Fruit fly (Drosophila melanogaster) whole organism, embryonic: ENCODE data around the gene brat.

Source experiments
- CG12104 ChIP-seq: fragments of 200-800 bp; sonication (Bioruptor generic); optimal IDR thresholded peaks from 3 replicates; lab custom pipeline; 2016; ENCODE audit warnings: missing biosample characterization, missing genetic modification characterization
- CG14014 ChIP-seq: fragments of 200-800 bp; sonication (Bioruptor generic); IDR thresholded peaks from 2 replicates; pipeline ENCODE4 v1.3.6; 2022; ENCODE audit warnings: missing biosample characterization, missing genetic modification characterization
- CG15479 ChIP-seq: fragments of 200-800 bp; sonication (Bioruptor generic); optimal IDR thresholded peaks from 3 replicates; lab custom pipeline; 2019; ENCODE audit warnings: missing biosample characterization, mild to moderate bottlenecking, missing genetic modification characterization, moderate library complexity
- CG15601 ChIP-seq: fragments of 200-800 bp; sonication (Bioruptor generic); optimal IDR thresholded peaks from 3 replicates; lab custom pipeline; 2019; ENCODE audit warnings: missing biosample characterization, mild to moderate bottlenecking, missing genetic modification characterization, moderate library complexity
- CG34376 ChIP-seq: fragments of 200-800 bp; sonication (Bioruptor generic); optimal IDR thresholded peaks from 2 replicates; lab custom pipeline; 2018; ENCODE audit warnings: missing biosample characterization, mild to moderate bottlenecking, missing genetic modification characterization
- CG34422 ChIP-seq: fragments of 200-800 bp; sonication (Bioruptor generic); IDR thresholded peaks from 3 replicates; pipeline ENCODE4 v1.3.6; 2022; ENCODE audit warnings: missing biosample characterization, missing genetic modification characterization
- CG4404 ChIP-seq: fragments of 200-800 bp; sonication (Bioruptor generic); IDR thresholded peaks from 2 replicates; pipeline ENCODE4 v1.3.6; 2022; ENCODE audit warnings: missing biosample characterization, missing genetic modification characterization
- CG4820 ChIP-seq: fragments of 200-800 bp; sonication (Bioruptor generic); optimal IDR thresholded peaks from 3 replicates; lab custom pipeline; 2016; ENCODE audit warnings: missing biosample characterization, missing genetic modification characterization
- CG6813 ChIP-seq: fragments of 200-800 bp; sonication (Bioruptor generic); optimal IDR thresholded peaks from 2 replicates; lab custom pipeline; 2017; ENCODE audit warnings: missing biosample characterization, missing genetic modification characterization, mild to moderate bottlenecking, moderate library complexity, missing genetic modification reagents
- CG7786 ChIP-seq: fragments of 200-800 bp; sonication (Bioruptor generic); optimal IDR thresholded peaks from 2 replicates; lab custom pipeline; 2016; ENCODE audit warnings: missing biosample characterization, missing genetic modification characterization
- E2f1 ChIP-seq: fragments of 200-800 bp; sonication (Bioruptor generic); IDR thresholded peaks from 2 replicates; pipeline ENCODE4 v1.3.6; 2022; ENCODE audit warnings: missing biosample characterization, missing genetic modification characterization
- GATAe ChIP-seq: fragments of 200-800 bp; sonication (Bioruptor generic); conservative IDR thresholded peaks from 2 replicates; pipeline ENCODE4 v1.3.6; 2022; ENCODE audit warnings: missing biosample characterization, missing genetic modification characterization
- Lim3 ChIP-seq: fragments of 200-800 bp; sonication (Bioruptor generic); IDR thresholded peaks from 2 replicates; pipeline ENCODE4 v1.3.6; 2022; ENCODE audit warnings: missing biosample characterization, missing genetic modification characterization
- Med ChIP-seq: fragments of 200-800 bp; sonication (Bioruptor generic); peaks from one replicate; lab custom pipeline; 2016; ENCODE audit warnings: missing biosample characterization, missing genetic modification characterization, mild to moderate bottlenecking, inconsistent platforms, moderate library complexity
- Nf-YC ChIP-seq: fragments of 200-800 bp; optimal IDR thresholded peaks from 3 replicates; lab custom pipeline; 2019; ENCODE audit warnings: missing biosample characterization, mild to moderate bottlenecking, missing genetic modification characterization, moderate library complexity
- Rfx ChIP-seq: fragments of 200-800 bp; sonication (Bioruptor generic); IDR thresholded peaks from 2 replicates; pipeline ENCODE4 v1.3.6; 2022; ENCODE audit warnings: missing biosample characterization, missing genetic modification characterization
- Six4 ChIP-seq: fragments of 200-800 bp; sonication (Bioruptor generic); optimal IDR thresholded peaks from 2 replicates; lab custom pipeline; 2016; ENCODE audit warnings: missing biosample characterization, missing genetic modification characterization
- ash1 ChIP-seq: fragments of 200-800 bp; sonication (Bioruptor generic); optimal IDR thresholded peaks from 2 replicates; lab custom pipeline; 2018; ENCODE audit warnings: missing biosample characterization, mild to moderate bottlenecking, missing genetic modification characterization
- caup ChIP-seq: fragments of 200-800 bp; sonication (Bioruptor generic); optimal IDR thresholded peaks from 3 replicates; lab custom pipeline; 2017; ENCODE audit warnings: missing biosample characterization, mild to moderate bottlenecking, missing genetic modification characterization, moderate library complexity; ENCODE audit not compliant: severe bottlenecking
- dmrt99B ChIP-seq: fragments of 200-800 bp; sonication (Bioruptor generic); optimal IDR thresholded peaks from 2 replicates; lab custom pipeline; 2018; ENCODE audit warnings: missing biosample characterization, mild to moderate bottlenecking, missing genetic modification characterization, moderate library complexity
- exex ChIP-seq: fragments of 200-800 bp; sonication (Bioruptor generic); optimal IDR thresholded peaks from 4 replicates; lab custom pipeline; 2018; ENCODE audit warnings: missing biosample characterization, mild to moderate bottlenecking, missing genetic modification characterization, moderate library complexity
- fru ChIP-seq: fragments of >200 bp; optimal IDR thresholded peaks from 2 replicates; lab custom pipeline; 2017
- grn ChIP-seq: fragments of 200-800 bp; sonication (Bioruptor generic); optimal IDR thresholded peaks from 3 replicates; lab custom pipeline; 2017; ENCODE audit warnings: missing biosample characterization, missing genetic modification characterization
- hb ChIP-seq: fragments of 200-800 bp; sonication (Bioruptor generic); IDR thresholded peaks from 3 replicates; pipeline ENCODE4 v1.3.6; 2022; ENCODE audit warnings: missing biosample characterization, missing genetic modification characterization; ENCODE audit not compliant: partially characterized antibody
- hkb ChIP-seq, 2 experiments: fragments of 200-800 bp in 1 of 2; fragments of >200 bp in 1 of 2; sonication (Bioruptor generic) in 1 of 2; IDR thresholded peaks in 1 of 2; optimal IDR thresholded peaks in 1 of 2; 2 replicates each; pipeline versions ENCODE4 v1.3.6 to Lab custom; 2017 to 2022; ENCODE audit warnings: missing biosample characterization in 1 of 2, missing genetic modification characterization in 1 of 2
- lab ChIP-seq: fragments of 200-800 bp; sonication (Bioruptor generic); optimal IDR thresholded peaks from 3 replicates; lab custom pipeline; 2017; ENCODE audit warnings: missing biosample characterization, missing genetic modification characterization, mild to moderate bottlenecking, moderate library complexity, missing genetic modification reagents
- mirr ChIP-seq: fragments of 200-800 bp; sonication (Bioruptor generic); optimal IDR thresholded peaks from 3 replicates; lab custom pipeline; 2018; ENCODE audit warnings: missing biosample characterization, mild to moderate bottlenecking, missing genetic modification characterization
- odd ChIP-seq: fragments of 200-800 bp; sonication (Bioruptor generic); optimal IDR thresholded peaks from 2 replicates; lab custom pipeline; 2017; ENCODE audit warnings: missing biosample characterization, mild to moderate bottlenecking, missing genetic modification characterization
- p53 ChIP-seq: fragments of 200-800 bp; sonication (Bioruptor generic); optimal IDR thresholded peaks from 2 replicates; lab custom pipeline; 2016; ENCODE audit warnings: missing biosample characterization, missing genetic modification characterization
- pfk ChIP-seq: fragments of 200-800 bp; sonication (Bioruptor generic); optimal IDR thresholded peaks from 2 replicates; lab custom pipeline; 2018; ENCODE audit warnings: missing biosample characterization, mild to moderate bottlenecking, missing genetic modification characterization, moderate library complexity
- pita ChIP-seq: fragments of 200-800 bp; sonication (Bioruptor generic); optimal IDR thresholded peaks from 2 replicates; lab custom pipeline; 2017; ENCODE audit warnings: missing biosample characterization, mild to moderate bottlenecking, missing genetic modification characterization
- psq ChIP-seq: fragments of 200-800 bp; sonication (Bioruptor generic); optimal IDR thresholded peaks from 2 replicates; lab custom pipeline; 2017; ENCODE audit warnings: missing biosample characterization, missing genetic modification characterization
- pzg ChIP-seq: fragments of 200-800 bp; sonication (Bioruptor generic); optimal IDR thresholded peaks from 3 replicates; lab custom pipeline; 2018; ENCODE audit warnings: missing biosample characterization, mild to moderate bottlenecking, missing genetic modification characterization, moderate library complexity
- shn ChIP-seq: fragments of 200-800 bp; sonication (Bioruptor generic); optimal IDR thresholded peaks from 3 replicates; lab custom pipeline; 2016; ENCODE audit warnings: missing biosample characterization, missing genetic modification characterization
- sna ChIP-seq: fragments of 200-800 bp; sonication (Bioruptor generic); IDR thresholded peaks from 2 replicates; pipeline ENCODE4 v1.3.6; 2022; ENCODE audit warnings: missing biosample characterization, missing genetic modification characterization; ENCODE audit not compliant: partially characterized antibody
- sug ChIP-seq: fragments of 200-800 bp; optimal IDR thresholded peaks from 2 replicates; lab custom pipeline; 2019; ENCODE audit warnings: missing biosample characterization, mild to moderate bottlenecking, missing genetic modification characterization, moderate library complexity
- vnd ChIP-seq: fragments of 200-800 bp; sonication (Bioruptor generic); IDR thresholded peaks from 3 replicates; pipeline ENCODE4 v1.3.6; 2022; ENCODE audit warnings: missing biosample characterization, missing genetic modification characterization; ENCODE audit not compliant: partially characterized antibody
- yki ChIP-seq: fragments of >200 bp; optimal IDR thresholded peaks from 3 replicates; lab custom pipeline; 2018

Gene brat

DNA sequence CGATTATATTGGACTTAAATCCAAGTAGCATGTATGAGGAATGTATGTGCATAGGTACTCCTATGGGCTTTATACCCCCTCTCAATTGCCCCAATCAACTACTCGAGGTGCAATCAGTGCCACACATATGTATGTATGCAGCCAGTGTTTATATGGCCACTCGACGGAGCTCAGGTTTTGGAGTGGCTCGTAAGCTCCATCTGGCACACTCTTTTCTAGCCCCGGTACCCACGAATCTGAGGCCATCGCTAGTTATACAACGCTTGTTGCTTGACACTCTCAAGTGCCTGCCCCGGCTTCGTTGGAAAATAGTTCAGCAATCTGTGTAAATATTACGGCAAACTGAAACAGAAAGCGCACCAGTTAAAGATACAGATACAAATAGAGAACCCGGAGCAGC lies 37.3 kb upstream of the brat start (continued):
- no peak for TF ChIP-seq shn (GFP tag; lab: Kevin White, UChicago)
- no peak for TF ChIP-seq hb (GFP tag; lab: Robert Waterston, UW)
- no peak for TF ChIP-seq pita (GFP tag; lab: Kevin White, UChicago)
- TF ChIP-seq dmrt99B (tag; lab: Kevin White, UChicago): no peak
- no peak for TF ChIP-seq CG4404
- TF ChIP-seq Six4 (GFP tag; lab: Kevin White, UChicago): no peak
- no peak for TF ChIP-seq CG14014
- 0 out of 3 replicates have a peak, but pooled peaks have one; percentile 11 for TF ChIP-seq CG34422
- no peak for TF ChIP-seq hkb (optimal IDR thresholded peaks at IDR 0.05; lab: Kevin White, UChicago)
- no peak for TF ChIP-seq hkb (GFP tag; IDR thresholded peaks at IDR 0.05; lab: Robert Waterston, UW)
- TF ChIP-seq yki: no peak
- TF ChIP-seq CG6813 (GFP tag; lab: Kevin White, UChicago): no peak
- no peak for TF ChIP-seq sna (GFP tag; lab: Robert Waterston, UW)
- no peak for TF ChIP-seq CG4820 (GFP tag; lab: Kevin White, UChicago)
- TF ChIP-seq CG15601 (tag; lab: Kevin White, UChicago): peak; percentile 8
- TF ChIP-seq Rfx (GFP tag; lab: Robert Waterston, UW): no peak
- TF ChIP-seq p53 (GFP tag; lab: Kevin White, UChicago): no peak
- no peak for TF ChIP-seq CG7786 (GFP tag; lab: Kevin White, UChicago)
- TF ChIP-seq, all 482 proteins: peak for 20

DNA sequence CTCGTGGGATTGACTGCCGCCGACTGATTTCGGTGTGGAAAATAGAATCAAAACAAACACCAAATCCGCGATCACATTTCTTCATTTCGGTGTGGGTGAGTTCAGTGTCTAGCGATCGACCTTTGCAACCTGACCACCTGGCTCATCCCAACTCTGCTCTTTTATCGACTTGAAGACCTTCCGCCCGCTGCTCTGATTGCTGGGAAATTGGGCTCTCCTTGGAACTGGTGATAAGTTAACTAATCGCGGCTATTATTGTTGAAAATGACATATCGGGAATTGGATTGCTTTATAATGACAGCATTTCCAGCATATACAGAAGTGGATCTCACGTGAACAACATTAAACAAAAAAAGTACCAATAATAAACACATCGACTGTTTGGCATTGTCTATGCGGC lies 36.2 kb upstream of the brat start:
- TF ChIP-seq CG34376 (GFP tag; lab: Kevin White, UChicago) (peak; percentile 71), psq (GFP tag; lab: Kevin White, UChicago) (no peak), grn (peak; percentile 74), vnd (GFP tag; lab: Robert Waterston, UW) (0 out of 3 replicates have a peak, but pooled peaks have one; percentile 33), CG12104 (GFP tag; lab: Kevin White, UChicago) (no peak), GATAe (peak; percentile 29; the same call in 1 of the 2 replicates), sug (peak; percentile 49), fru (lab: Kevin White, UChicago) (no peak), exex (tag; lab: Kevin White, UChicago) (peak; percentile 99), mirr (GFP tag; lab: Kevin White, UChicago) (peak; percentile 89), Nf-YC (peak; percentile 3)

- TF ChIP-seq Lim3 (GFP tag; lab: Robert Waterston, UW): peak; percentile 82; the same call in 1 of the 2 replicates
- peak; percentile 48 for TF ChIP-seq exex (tag; lab: Kevin White, UChicago)
- no peak for TF ChIP-seq E2f1 (GFP tag; lab: Robert Waterston, UW)
- peak; percentile 68 for TF ChIP-seq Med (GFP tag; lab: Kevin White, UChicago)
- peak; percentile 46 for TF ChIP-seq CG15479 (GFP tag; lab: Kevin White, UChicago)
- peak; percentile 80 for TF ChIP-seq mirr (GFP tag; lab: Kevin White, UChicago)
- no peak for TF ChIP-seq ash1 (GFP tag; lab: Kevin White, UChicago)
- peak; percentile 52 for TF ChIP-seq grn
- TF ChIP-seq pfk: no peak
- TF ChIP-seq caup (GFP tag; lab: Kevin White, UChicago): peak; percentile 70
- peak; percentile 13 for TF ChIP-seq odd (GFP tag; lab: Kevin White, UChicago)
- peak; percentile 2 for TF ChIP-seq lab (GFP tag; lab: Kevin White, UChicago)
- TF ChIP-seq pzg (GFP tag; lab: Kevin White, UChicago): no peak
These were observed 34.9 kb upstream of the brat start for dm6 chr2L:19098668-19099067.
